Worm (Caenorhabditis elegans): ENCODE data around the gene T28D6.4.

- no peak for TF ChIP-seq syd-9 (tag; optimal IDR thresholded peaks at IDR 0.05)
- TF ChIP-seq ceh-24 (tag; optimal IDR thresholded peaks at IDR 0.05) = no peak
Measured at ce11 chrIII:11389384-11389783, 29.1 kb downstream of the T28D6.4 start.
